Fruit fly (Drosophila melanogaster): ENCODE measurements around the gene CG12692.
A peak's percentile ranks its signal among the peaks of the same experiment; 100 is the strongest.

The CG12692 gene

DNA sequence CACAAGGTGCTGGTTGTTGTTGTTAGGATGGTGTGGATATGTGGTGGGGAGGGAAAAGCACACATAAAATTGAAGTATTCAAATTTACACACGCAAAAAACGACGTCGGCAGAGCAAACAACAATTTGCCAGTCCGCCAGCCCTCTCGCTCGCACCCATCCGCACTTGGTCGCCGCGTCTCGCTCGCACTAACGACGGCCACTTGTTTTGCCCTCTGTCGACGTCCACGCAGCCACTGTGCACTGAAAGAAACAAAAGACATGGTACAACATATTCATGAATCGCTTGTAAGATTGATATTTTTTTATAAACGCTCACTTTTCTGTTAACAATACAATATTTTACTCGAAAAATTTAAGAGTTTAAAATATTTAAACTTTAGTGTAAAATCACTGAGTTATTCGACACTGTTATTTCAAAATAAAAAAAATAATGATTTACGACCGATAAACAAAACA lies 21.8 kb upstream of the CG12692 start (continued):
- TF ChIP-seq cato (GFP tag; optimal IDR thresholded peaks at IDR 0.05; ENCODE audit: borderline replicate concordance) (no peak), CG1024 (GFP tag; IDR thresholded peaks at IDR 0.05) (0 out of 2 replicates have a peak, but pooled peaks have one; percentile 4), dysf (GFP tag; IDR thresholded peaks at IDR 0.05) (peak; percentile 77), HLH54F (GFP tag; optimal IDR thresholded peaks at IDR 0.05) (peak; percentile 63), CG11723 (GFP tag; optimal IDR thresholded peaks at IDR 0.05) (peak; percentile 2), CG33557 (GFP tag; optimal IDR thresholded peaks at IDR 0.05) (no peak), CG2116 (GFP tag; optimal IDR thresholded peaks at IDR 0.05) (peak; percentile 28), pfk (GFP tag; optimal IDR thresholded peaks at IDR 0.05) (no peak), Ssrp (tag; optimal IDR thresholded peaks at IDR 0.05) (peak; percentile 38), cg (GFP tag; optimal IDR thresholded peaks at IDR 0.05) (no peak), Ets97D (GFP tag; optimal IDR thresholded peaks at IDR 0.05) (peak; percentile 13), Jarid2 (GFP tag; optimal IDR thresholded peaks at IDR 0.05) (peak; percentile 16), slbo (GFP tag; IDR thresholded peaks at IDR 0.05) (peak; percentile 72), klu (GFP tag; IDR thresholded peaks at IDR 0.05) (0 out of 2 replicates have a peak, but pooled peaks have one; percentile 29), MBD-R2 (GFP tag; IDR thresholded peaks at IDR 0.05) (no peak), toy (GFP tag; IDR thresholded peaks at IDR 0.05) (no peak), CG7745 (tag; optimal IDR thresholded peaks at IDR 0.05) (no peak), Dfd (GFP tag; optimal IDR thresholded peaks at IDR 0.05) (no peak), CG8388 (GFP tag; optimal IDR thresholded peaks at IDR 0.05) (peak; percentile 65), CG7928 (GFP tag; optimal IDR thresholded peaks at IDR 0.05) (no peak), unc-4 (GFP tag; IDR thresholded peaks at IDR 0.05; ENCODE audit: partially characterized antibody) (no peak), ssp (GFP tag; IDR thresholded peaks at IDR 0.05) (no peak), CG12071 (GFP tag; optimal IDR thresholded peaks at IDR 0.05) (peak; percentile 18), Bdp1 (GFP tag; optimal IDR thresholded peaks at IDR 0.05) (peak; percentile 21), Dref (GFP tag; IDR thresholded peaks at IDR 0.05) (no peak), CG10366 (GFP tag; IDR thresholded peaks at IDR 0.05) (no peak; the same call in 1 of the 2 replicates), CG15479 (GFP tag; optimal IDR thresholded peaks at IDR 0.05) (no peak), CG14710 (tag; optimal IDR thresholded peaks at IDR 0.05) (peak; percentile 13), zen (tag; optimal IDR thresholded peaks at IDR 0.05) (no peak), slou (GFP tag; optimal IDR thresholded peaks at IDR 0.05) (peak; percentile 63), luna (GFP tag; optimal IDR thresholded peaks at IDR 0.05) (no peak), ash1 (GFP tag; optimal IDR thresholded peaks at IDR 0.05) (no peak), salm (tag; optimal IDR thresholded peaks at IDR 0.05) (no peak), chm (GFP tag; IDR thresholded peaks at IDR 0.05) (no peak), Awh (GFP tag; IDR thresholded peaks at IDR 0.05) (no peak), gce (GFP tag; IDR thresholded peaks at IDR 0.05) (no peak), Nf-YA (GFP tag; IDR thresholded peaks at IDR 0.05) (no peak), CG8765 (GFP tag; IDR thresholded peaks at IDR 0.05) (no peak), cwo (GFP tag; optimal IDR thresholded peaks at IDR 0.05) (peak; percentile 65), CG1832 (GFP tag; optimal IDR thresholded peaks at IDR 0.05) (peak; percentile 71), chif (GFP tag; optimal IDR thresholded peaks at IDR 0.05) (peak in 1 of 2 experiments; percentile 34), CG8359 (GFP tag; optimal IDR thresholded peaks at IDR 0.05; ENCODE audit: borderline replicate concordance) (no peak), CG1602 (GFP tag; optimal IDR thresholded peaks at IDR 0.05) (peak; percentile 34), ham (GFP tag; IDR thresholded peaks at IDR 0.05) (no peak), grn (GFP tag; optimal IDR thresholded peaks at IDR 0.05) (no peak), CG18764 (GFP tag; optimal IDR thresholded peaks at IDR 0.05) (peak; percentile 10), nerfin-2 (GFP tag; IDR thresholded peaks at IDR 0.05; ENCODE audit: partially characterized antibody) (no peak), bigmax (GFP tag; optimal IDR thresholded peaks at IDR 0.05) (no peak), CG8281 (tag; optimal IDR thresholded peaks at IDR 0.05) (peak; percentile 38), btn (GFP tag; optimal IDR thresholded peaks at IDR 0.05) (no peak), CG8944 (GFP tag; optimal IDR thresholded peaks at IDR 0.05) (no peak)
